Worm (Caenorhabditis elegans) whole organism, L4/young adult: ENCODE data around the gene mppb-1.

Experiments
- W03F9.2 ChIP-seq: fragments of 150-350 bp; optimal IDR thresholded peaks from 2 replicates; lab custom pipeline; 2014; ENCODE audit warnings: missing biosample characterization, missing genetic modification characterization
- dao-5 ChIP-seq: sonication (generic microtip); optimal IDR thresholded peaks from 2 replicates; lab custom pipeline; 2016; ENCODE audit warnings: missing genotype, missing genetic modification characterization, moderate library complexity, missing compliant biosample characterization
- him-1 ChIP-seq: sonication (generic microtip); optimal IDR thresholded peaks from 2 replicates; lab custom pipeline; 2016; ENCODE audit warnings: missing genotype, missing genetic modification reagents, missing genetic modification characterization, missing compliant biosample characterization

The mppb-1 gene

DNA sequence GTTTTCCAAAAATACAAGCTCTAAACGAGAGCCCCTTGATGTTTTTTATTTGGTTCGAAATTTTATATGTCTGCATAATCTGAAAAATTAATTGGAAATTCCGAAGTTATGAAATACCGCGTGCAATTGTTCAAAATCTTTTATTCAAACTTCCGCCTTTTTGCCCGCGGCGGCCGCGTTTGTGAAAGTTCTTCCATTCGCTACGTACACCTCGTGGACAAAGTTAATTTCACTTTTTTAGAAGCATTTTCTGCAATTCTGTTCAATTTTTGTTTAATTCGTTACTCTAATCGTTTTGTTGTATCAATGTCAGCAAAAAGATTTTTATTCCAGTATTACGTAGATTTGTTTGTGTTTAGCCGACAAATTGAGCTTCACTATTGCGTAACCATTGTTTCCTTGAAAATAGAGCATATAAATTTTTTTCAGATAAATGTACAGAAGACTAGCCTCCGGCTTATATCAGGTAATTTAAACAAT is at the start of gene mppb-1:
TSS of gene mppb-1 (plus strand) at position 430 of the 480 bp plus-strand sequence.
- TF ChIP-seq him-1 (tag; lab: Kevin White, UChicago) = peak; percentile 66
- TF ChIP-seq W03F9.2 (tag; lab: Kevin White, UChicago) = peak; percentile 72
- TF ChIP-seq dao-5 (tag; lab: Kevin White, UChicago) = no peak

DNA sequence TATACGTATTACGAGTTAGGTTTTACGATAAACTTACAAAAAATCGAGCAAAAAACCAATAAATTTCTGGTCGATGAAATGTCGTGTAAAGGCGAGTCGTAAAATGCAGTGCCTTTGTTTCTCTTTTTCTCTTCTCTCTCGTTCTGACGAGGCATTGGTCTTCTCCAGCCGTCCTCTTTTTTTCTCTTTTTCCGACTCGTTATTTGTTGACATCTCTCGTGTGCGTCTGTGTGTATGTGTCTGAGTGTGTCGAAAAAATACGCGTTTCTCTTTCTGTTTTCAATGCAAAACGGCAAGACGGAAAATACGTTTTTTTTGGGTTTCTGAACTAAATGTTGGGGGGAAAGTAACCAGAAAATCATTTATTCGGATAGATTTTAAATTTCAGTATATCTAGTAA is 41.9 kb upstream of the mppb-1 start, which contains the start of gene C53D6.6:
TSS of gene C53D6.6 (minus strand) at position 118 of the 400 bp plus-strand sequence.
- no peak for TF ChIP-seq dao-5 (tag; lab: Kevin White, UChicago)
- TF ChIP-seq W03F9.2 (tag; lab: Kevin White, UChicago) = no peak
- TF ChIP-seq him-1 (tag; lab: Kevin White, UChicago) = no peak

DNA sequence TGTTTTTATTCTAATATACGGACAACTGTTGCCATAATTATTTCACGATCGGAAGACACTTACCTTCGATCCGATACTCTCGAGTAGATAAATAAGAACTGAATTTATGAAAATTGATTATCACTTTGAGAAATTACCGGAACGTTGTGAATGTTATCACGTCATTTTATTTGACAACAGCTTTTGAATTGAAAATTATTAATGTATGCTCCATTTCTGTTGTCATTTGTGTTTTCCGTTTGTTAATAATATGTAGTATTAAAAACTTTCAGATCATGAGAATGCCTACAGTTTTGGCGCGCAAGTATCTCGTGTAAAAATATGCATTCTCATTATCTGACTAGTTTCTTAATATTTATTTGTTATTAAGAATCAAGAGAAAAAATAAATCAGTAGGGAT is 40.1 kb upstream of the mppb-1 start, which contains the start of gene C53D6.10:
TSS of gene C53D6.10 (minus strand) at position 101 of the 400 bp plus-strand sequence.
- no peak for TF ChIP-seq W03F9.2 (tag; lab: Kevin White, UChicago)
- no peak for TF ChIP-seq him-1 (tag; lab: Kevin White, UChicago)
- TF ChIP-seq dao-5 (tag; lab: Kevin White, UChicago) = no peak

DNA sequence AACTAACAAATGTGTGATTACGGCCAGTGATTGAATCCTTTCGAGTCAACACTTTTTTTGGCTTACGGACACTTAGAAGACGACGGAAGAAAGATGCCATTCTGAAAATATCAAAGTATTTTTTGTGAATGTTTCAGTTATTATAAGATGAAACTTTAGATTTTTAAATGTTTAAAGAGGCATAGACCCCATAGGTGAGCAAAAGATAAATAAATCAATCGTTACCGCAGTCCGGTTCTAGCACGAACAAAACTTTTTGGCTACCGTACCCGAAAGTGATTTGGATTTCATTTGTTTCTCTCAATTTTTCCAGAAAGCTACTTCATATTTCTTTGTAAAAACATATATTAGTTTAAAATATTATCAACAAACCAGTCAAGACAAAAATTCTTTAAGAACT is 37.4 kb upstream of the mppb-1 start, which contains the start of gene C53D6.7:
TSS of gene C53D6.7 (minus strand) at position 101 of the 400 bp plus-strand sequence.
- TF ChIP-seq dao-5 (tag; lab: Kevin White, UChicago) (no peak), him-1 (tag; lab: Kevin White, UChicago) (no peak), W03F9.2 (tag; lab: Kevin White, UChicago) (no peak)

DNA sequence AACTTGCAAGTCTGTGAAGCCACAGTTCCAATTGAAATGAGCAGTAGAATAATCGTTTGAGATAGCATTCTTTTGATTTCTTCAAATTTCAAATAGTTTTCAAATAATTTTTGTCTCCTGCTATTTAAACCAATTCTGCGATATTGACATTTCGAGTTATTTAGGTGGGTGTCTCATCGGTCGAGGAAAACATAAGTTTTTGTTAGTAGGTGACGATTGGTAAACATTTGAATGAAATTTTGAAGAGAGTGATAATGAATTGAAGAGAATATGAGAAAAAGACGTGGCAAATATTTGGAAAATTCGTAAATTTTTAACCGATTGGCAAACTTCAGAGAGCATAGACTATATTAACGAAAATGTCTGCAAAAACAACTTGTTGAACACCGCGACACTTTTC is 34.1 kb upstream of the mppb-1 start, which contains the start of gene Y73F4A.3:
TSS of gene Y73F4A.3 (minus strand) at position 101 of the 400 bp plus-strand sequence.
- TF ChIP-seq W03F9.2 (tag; lab: Kevin White, UChicago) (no peak), dao-5 (tag; lab: Kevin White, UChicago) (no peak), him-1 (tag; lab: Kevin White, UChicago) (no peak)

DNA sequence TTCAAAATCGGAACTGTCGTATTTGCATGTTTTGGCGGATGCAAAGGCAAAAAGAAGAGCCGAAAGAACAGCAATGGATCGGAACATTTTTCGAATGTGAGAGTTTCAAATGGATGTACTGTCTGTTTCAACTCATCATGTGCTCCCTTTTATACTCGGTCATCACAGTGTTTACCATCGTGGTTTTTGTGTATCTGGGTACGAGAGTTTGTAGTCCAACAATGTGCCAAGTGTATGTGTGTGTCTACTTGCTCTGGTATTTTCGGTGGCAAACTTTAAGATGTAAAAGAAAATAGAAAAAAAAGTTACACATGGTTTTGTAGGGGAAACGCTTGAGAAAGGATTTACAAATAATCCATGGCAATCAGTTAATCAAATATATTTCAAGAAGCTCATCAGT is 31.2 kb upstream of the mppb-1 start, which contains the start of gene Y73F4A.2:
TSS of gene Y73F4A.2 (minus strand) at position 124 of the 400 bp plus-strand sequence.
- TF ChIP-seq W03F9.2 (tag; lab: Kevin White, UChicago) = no peak
- no peak for TF ChIP-seq dao-5 (tag; lab: Kevin White, UChicago)

DNA sequence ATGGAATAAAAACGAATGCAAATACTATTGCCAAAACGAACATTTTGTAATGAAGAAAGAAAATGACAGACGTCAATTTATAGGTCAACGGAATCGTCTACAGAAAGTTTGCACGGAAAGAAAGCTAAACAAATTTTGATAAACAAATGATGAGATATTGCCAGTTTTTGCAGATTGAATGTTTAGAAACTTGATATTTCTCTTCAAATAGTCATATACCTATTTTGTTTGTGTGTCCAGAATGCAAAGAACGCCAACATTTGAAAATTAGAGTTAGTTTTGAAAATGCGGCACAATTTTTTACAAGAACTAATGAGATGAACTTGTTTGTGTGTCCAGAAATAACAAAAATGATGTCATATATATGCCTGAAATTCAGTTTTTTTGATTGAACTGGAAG is 29.2 kb upstream of the mppb-1 start, which contains the start of gene Y73F4A.1:
TSS of gene Y73F4A.1 (minus strand) at position 101 of the 400 bp plus-strand sequence.
- no peak for TF ChIP-seq W03F9.2 (tag; lab: Kevin White, UChicago)
- TF ChIP-seq him-1 (tag; lab: Kevin White, UChicago) = no peak
- no peak for TF ChIP-seq dao-5 (tag; lab: Kevin White, UChicago)

DNA sequence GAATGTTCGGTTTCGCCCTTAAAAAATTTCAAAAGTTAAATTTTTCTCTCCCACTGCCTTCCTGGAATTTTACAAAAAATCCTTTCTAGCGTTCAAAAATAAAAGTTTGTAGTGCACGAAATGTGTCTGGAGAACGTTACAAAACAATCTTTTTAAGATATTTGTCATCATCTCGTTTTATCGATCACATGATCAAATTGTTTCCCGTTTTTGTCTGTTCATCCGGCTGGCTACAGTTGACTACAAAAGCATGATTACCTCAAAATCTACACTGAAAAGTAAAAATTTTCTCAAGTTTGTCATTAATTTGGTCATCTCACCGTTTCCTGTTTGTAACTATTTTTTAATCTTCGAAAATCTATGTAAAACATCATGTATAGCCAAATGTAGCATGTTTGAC is 23.4 kb upstream of the mppb-1 start:
- no peak for TF ChIP-seq him-1 (tag; lab: Kevin White, UChicago)
- TF ChIP-seq dao-5 (tag; lab: Kevin White, UChicago) = no peak

DNA sequence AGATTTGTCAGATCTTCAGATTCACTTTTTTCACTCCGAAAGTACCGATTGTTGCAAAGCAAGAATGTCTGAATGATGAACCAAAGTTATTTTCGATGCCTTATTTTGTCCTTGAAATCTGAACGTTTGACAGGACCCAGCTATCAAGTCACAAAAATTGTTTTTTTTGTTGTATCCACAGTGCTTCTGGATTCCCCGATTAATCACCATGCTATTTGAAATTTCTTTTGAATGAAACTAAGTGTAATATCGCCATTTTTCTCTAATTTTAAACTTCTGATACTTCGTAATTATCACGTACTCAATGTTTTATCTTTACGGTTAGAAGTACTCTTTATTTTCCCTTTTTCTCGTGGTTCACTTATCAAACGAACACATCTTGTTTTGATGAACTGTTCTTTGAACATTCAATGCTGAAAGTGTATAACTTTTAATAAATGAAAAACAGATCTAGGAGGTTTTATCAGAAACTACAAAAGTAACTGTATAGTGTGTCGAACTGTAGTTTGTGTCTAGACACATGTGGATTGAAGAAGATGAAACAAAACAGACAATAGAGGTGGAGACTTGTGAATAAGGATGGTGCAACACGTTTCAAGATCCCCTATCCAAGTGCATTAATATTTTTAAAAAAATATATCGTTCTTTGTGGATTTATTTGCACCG is 22.8 kb upstream of the mppb-1 start:
- TF ChIP-seq W03F9.2 (tag; lab: Kevin White, UChicago) (no peak), dao-5 (tag; lab: Kevin White, UChicago) (no peak), him-1 (tag; lab: Kevin White, UChicago) (no peak)

DNA sequence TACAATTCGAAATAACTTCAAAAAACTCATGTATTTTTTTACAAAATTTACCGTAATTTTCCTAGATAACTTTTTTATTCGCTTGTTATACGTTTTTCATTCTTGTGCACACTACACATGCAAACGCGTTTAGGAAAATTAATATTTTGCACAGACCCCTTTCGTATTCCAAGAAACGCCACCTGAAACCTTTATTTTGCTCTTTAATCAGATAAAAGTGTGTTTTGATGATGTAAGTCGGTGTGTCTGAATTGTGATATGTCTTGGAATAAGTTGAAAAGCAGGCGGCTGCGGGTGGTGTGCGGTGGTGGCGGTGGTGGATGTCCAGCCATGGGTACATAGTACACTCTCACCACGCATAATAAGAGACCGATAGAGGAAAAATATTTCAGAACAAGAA is 21.1 kb upstream of the mppb-1 start:
- no peak for TF ChIP-seq W03F9.2 (tag; lab: Kevin White, UChicago)

DNA sequence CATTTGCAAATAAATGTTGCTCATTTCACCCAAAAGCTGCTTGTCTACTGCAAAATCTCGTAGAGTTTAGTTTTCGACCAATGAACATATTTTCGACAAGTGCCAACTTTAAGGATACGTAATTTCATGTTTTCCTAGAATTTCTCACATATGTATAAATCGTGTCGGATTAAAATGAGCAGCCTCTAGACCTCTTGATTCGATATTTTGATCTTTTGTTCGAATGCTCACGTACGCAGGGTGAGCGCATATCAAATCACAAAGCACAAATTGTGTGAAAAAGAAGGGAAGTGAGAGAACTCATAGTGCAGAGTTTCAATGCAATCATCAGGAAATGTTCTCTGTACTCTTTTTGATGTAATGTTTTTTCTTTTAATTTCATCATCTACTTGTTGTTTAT is 11.0 kb upstream of the mppb-1 start:
- no peak for TF ChIP-seq dao-5 (tag; lab: Kevin White, UChicago)
- TF ChIP-seq W03F9.2 (tag; lab: Kevin White, UChicago) = no peak
- no peak for TF ChIP-seq him-1 (tag; lab: Kevin White, UChicago)

DNA sequence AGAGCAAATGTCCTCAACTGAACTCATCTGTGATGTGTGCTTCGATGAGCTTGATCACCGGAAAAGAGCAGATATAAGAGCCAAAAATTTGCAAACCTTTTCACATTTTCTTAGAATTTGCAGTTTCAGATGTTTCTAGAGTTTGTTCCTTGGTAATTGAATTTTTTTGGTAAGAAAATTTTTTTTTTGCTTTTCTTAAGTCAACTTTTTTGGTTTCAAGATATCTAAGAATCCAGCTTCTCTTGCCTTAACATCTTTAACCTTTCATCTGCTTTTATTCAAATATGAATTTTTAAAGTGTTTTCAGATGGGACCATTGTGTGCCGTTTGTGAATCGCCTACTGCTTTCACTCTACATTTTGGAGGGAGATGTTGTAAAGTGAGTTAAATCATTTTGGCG is 4.8 kb upstream of the mppb-1 start, which contains the start of gene nhr-11:
TSS of gene nhr-11 (plus strand) at position 301 of the 400 bp plus-strand sequence.
- TF ChIP-seq W03F9.2 (tag; lab: Kevin White, UChicago) (no peak), him-1 (tag; lab: Kevin White, UChicago) (no peak), dao-5 (tag; lab: Kevin White, UChicago) (no peak)

DNA sequence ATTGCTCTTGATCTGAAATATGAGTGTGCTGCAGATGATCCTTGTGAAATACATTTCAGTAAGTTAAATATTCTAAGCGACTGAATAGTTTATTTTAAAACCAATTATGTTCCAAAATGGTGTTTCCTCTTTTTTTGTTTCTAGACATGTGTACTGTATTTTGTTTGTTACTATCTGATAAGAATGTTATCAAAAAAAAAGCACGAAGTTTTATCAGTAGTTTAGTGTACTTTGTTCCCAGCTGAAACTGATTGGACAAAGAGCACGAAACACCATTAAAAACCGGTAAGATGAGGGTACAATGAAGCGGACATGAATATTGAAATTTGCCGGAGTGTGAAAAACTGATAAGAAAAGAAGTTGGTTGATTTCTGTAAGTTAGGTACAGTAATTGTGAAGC is 4.3 kb upstream of the mppb-1 start:
- no peak for TF ChIP-seq dao-5 (tag; lab: Kevin White, UChicago)
- TF ChIP-seq W03F9.2 (tag; lab: Kevin White, UChicago) = no peak
- TF ChIP-seq him-1 (tag; lab: Kevin White, UChicago) = no peak

DNA sequence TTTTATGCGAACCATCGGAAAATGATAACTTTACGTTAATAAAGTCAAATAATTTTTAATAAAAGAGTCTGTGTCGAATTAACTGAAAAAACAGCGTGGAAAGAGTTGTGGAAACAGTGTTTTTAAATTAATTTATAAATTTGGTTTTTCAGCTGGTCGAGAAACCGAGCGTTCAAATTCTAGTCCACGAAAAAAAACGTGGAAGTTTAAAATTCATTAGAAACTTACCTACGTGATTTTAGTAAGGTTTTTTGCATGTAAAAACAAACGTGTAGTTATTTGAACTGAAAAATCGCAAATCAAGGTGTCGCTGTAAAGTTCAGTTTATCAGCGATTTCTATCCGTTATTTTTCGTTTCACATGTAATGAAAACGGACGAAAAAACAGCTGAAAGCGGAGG is 4.0 kb downstream of the mppb-1 start, which contains the start of gene mans-4:
TSS of gene mans-4 (minus strand) at position 101 of the 400 bp plus-strand sequence.
- no peak for TF ChIP-seq him-1 (tag; lab: Kevin White, UChicago)
- TF ChIP-seq W03F9.2 (tag; lab: Kevin White, UChicago) = no peak
- TF ChIP-seq dao-5 (tag; lab: Kevin White, UChicago) = no peak
